Worm (Caenorhabditis elegans): ENCODE data around the gene wago-5.

ce11 chrII:5863893-5864292 is 48.6 kb upstream of the wago-5 start, which contains the start of gene tag-234:
- TF ChIP-seq W03F9.2 (tag; optimal IDR thresholded peaks at IDR 0.05): no peak
- TF ChIP-seq him-1 (tag; optimal IDR thresholded peaks at IDR 0.05): no peak
